Worm (Caenorhabditis elegans) whole organism, young adult: ENCODE data around the gene T27F7.12.

Source experiments
- B0019.2 ChIP-seq: fragments of 200-800 bp; sonication (Bioruptor generic); conservative IDR thresholded peaks from 2 replicates; pipeline ENCODE4 v1.3.6; 2022; ENCODE audit warnings: missing genetic modification reagents, missing genetic modification characterization, missing compliant biosample characterization
- B0261.1 ChIP-seq: sonication (generic microtip); optimal IDR thresholded peaks from 2 replicates; lab custom pipeline; 2016; ENCODE audit warnings: mild to moderate bottlenecking, missing genetic modification characterization, moderate library complexity, missing compliant biosample characterization
- D2030.7 ChIP-seq: fragments of 200-800 bp; sonication (Bioruptor generic); IDR thresholded peaks from 2 replicates; pipeline ENCODE4 v1.3.6; 2022; ENCODE audit warnings: missing genetic modification reagents, missing genetic modification characterization, missing compliant biosample characterization
- F23B12.7 ChIP-seq: sonication (generic microtip); optimal IDR thresholded peaks from 2 replicates; lab custom pipeline; 2017; ENCODE audit warnings: missing genetic modification characterization, mild to moderate bottlenecking, missing compliant biosample characterization, antibody characterized with exemption, moderate library complexity; ENCODE audit not compliant: insufficient read depth
- F33H1.4 ChIP-seq: fragments of 200-800 bp; sonication (Bioruptor generic); IDR thresholded peaks from 2 replicates; pipeline ENCODE4 v1.3.6; 2022; ENCODE audit warnings: missing genetic modification reagents, missing genetic modification characterization, missing compliant biosample characterization
- F37B4.10 ChIP-seq: fragments of 200-800 bp; sonication (Bioruptor generic); IDR thresholded peaks from 2 replicates; pipeline ENCODE4 v1.3.6; 2022; ENCODE audit warnings: missing genetic modification characterization, missing compliant biosample characterization
- F49E8.2 ChIP-seq: sonication (generic microtip); optimal IDR thresholded peaks from 3 replicates; lab custom pipeline; 2017; ENCODE audit warnings: missing genetic modification characterization, mild to moderate bottlenecking, missing compliant biosample characterization, antibody characterized with exemption, moderate library complexity; ENCODE audit not compliant: insufficient read depth
- F55B11.4 ChIP-seq: sonication (generic microtip); optimal IDR thresholded peaks from 2 replicates; lab custom pipeline; 2016; ENCODE audit warnings: missing compliant biosample characterization, missing genetic modification characterization, borderline replicate concordance; ENCODE audit not compliant: insufficient read depth
- K12H6.12 ChIP-seq: fragments of 200-800 bp; sonication (Bioruptor generic); optimal IDR thresholded peaks from 2 replicates; lab custom pipeline; 2018; ENCODE audit warnings: mild to moderate bottlenecking, missing genetic modification characterization, missing compliant biosample characterization
- T26A5.8 ChIP-seq: sonication (generic microtip); optimal IDR thresholded peaks from 2 replicates; lab custom pipeline; 2016; ENCODE audit warnings: missing genetic modification characterization, missing compliant biosample characterization
- Y53G8AR.9 ChIP-seq: fragments of 200-800 bp; sonication (Bioruptor generic); conservative IDR thresholded peaks from 2 replicates; pipeline ENCODE4 v1.3.6; 2022; ENCODE audit warnings: missing genetic modification reagents, missing genetic modification characterization, missing compliant biosample characterization
- ZK185.1 ChIP-seq: sonication (generic microtip); optimal IDR thresholded peaks from 2 replicates; lab custom pipeline; 2016; ENCODE audit warnings: mild to moderate bottlenecking, missing genetic modification characterization, missing compliant biosample characterization; ENCODE audit not compliant: poor library complexity, severe bottlenecking
- akir-1 ChIP-seq: fragments of 200-800 bp; sonication (Bioruptor generic); optimal IDR thresholded peaks from 2 replicates; lab custom pipeline; 2018; ENCODE audit warnings: mild to moderate bottlenecking, missing genetic modification characterization, moderate library complexity, missing compliant biosample characterization
- aptf-2 ChIP-seq: fragments of 200-800 bp; sonication (Bioruptor generic); conservative IDR thresholded peaks from 2 replicates; pipeline ENCODE4 v1.3.6; 2022; ENCODE audit warnings: missing genetic modification reagents, missing genetic modification characterization, missing compliant biosample characterization
- attf-3 ChIP-seq: fragments of 200-800 bp; sonication (Bioruptor generic); conservative IDR thresholded peaks from 2 replicates; pipeline ENCODE4 v1.3.6; 2022; ENCODE audit warnings: missing genetic modification reagents, missing genetic modification characterization, missing compliant biosample characterization
- attf-5 ChIP-seq: fragments of 200-800 bp; sonication (Bioruptor generic); optimal IDR thresholded peaks from 2 replicates; lab custom pipeline; 2018; ENCODE audit warnings: mild to moderate bottlenecking, missing genetic modification characterization, missing compliant biosample characterization
- ccch-3 ChIP-seq: fragments of 200-800 bp; sonication (Bioruptor generic); optimal IDR thresholded peaks from 2 replicates; lab custom pipeline; 2018; ENCODE audit warnings: mild to moderate bottlenecking, missing genetic modification characterization, missing compliant biosample characterization
- ceh-100 ChIP-seq: fragments of 200-800 bp; sonication (Bioruptor generic); IDR thresholded peaks from 2 replicates; pipeline ENCODE4 v1.3.6; 2022; ENCODE audit warnings: missing genetic modification reagents, missing genetic modification characterization, missing compliant biosample characterization
- ceh-27 ChIP-seq: fragments of 200-800 bp; sonication (Bioruptor generic); optimal IDR thresholded peaks from 2 replicates; lab custom pipeline; 2018; ENCODE audit warnings: mild to moderate bottlenecking, missing genetic modification characterization, moderate library complexity, missing compliant biosample characterization
- ceh-58 ChIP-seq: fragments of 200-800 bp; sonication (Bioruptor generic); IDR thresholded peaks from 2 replicates; pipeline ENCODE4 v1.3.6; 2022; ENCODE audit warnings: missing genetic modification characterization, missing compliant biosample characterization
- ceh-79 ChIP-seq: sonication (generic microtip); optimal IDR thresholded peaks from 2 replicates; lab custom pipeline; 2017; ENCODE audit warnings: mild to moderate bottlenecking, missing genetic modification characterization, missing compliant biosample characterization
- dox-1 ChIP-seq: fragments of 200-800 bp; sonication (Bioruptor generic); IDR thresholded peaks from 2 replicates; pipeline ENCODE4 v1.3.6; 2022; ENCODE audit warnings: missing genetic modification reagents, missing genetic modification characterization, missing compliant biosample characterization
- dpl-1 ChIP-seq: fragments of 150-350 bp; optimal IDR thresholded peaks from 2 replicates; lab custom pipeline; 2014; ENCODE audit warnings: missing biosample characterization, missing genetic modification reagents, missing genetic modification characterization
- hlh-26 ChIP-seq: fragments of 200-800 bp; sonication (Bioruptor generic); conservative IDR thresholded peaks from 2 replicates; pipeline ENCODE4 v1.3.6; 2022; ENCODE audit warnings: missing genetic modification reagents, missing genetic modification characterization, missing compliant biosample characterization
- hmg-1.2 ChIP-seq: fragments of 200-800 bp; sonication (Bioruptor generic); IDR thresholded peaks from 2 replicates; pipeline ENCODE4 v1.3.6; 2022; ENCODE audit warnings: missing genetic modification reagents, missing genetic modification characterization, missing compliant biosample characterization
- lin-35 ChIP-seq, 3 experiments: fragments of 150-350 bp in 2 of 3; sonication (generic microtip) in 1 of 3; optimal IDR thresholded peaks; 2 replicates each; lab custom pipeline; 2014 to 2018; ENCODE audit warnings: missing biosample characterization in 3 of 3, missing genetic modification characterization in 3 of 3, missing genetic modification reagents in 3 of 3
- lin-40 ChIP-seq: sonication (generic microtip); optimal IDR thresholded peaks from 2 replicates; lab custom pipeline; 2016; ENCODE audit warnings: missing genetic modification characterization, mild to moderate bottlenecking, missing compliant biosample characterization, missing genotype, missing genetic modification reagents
- lsl-1 ChIP-seq: fragments of 200-800 bp; sonication (Bioruptor generic); optimal IDR thresholded peaks from 2 replicates; lab custom pipeline; 2018; ENCODE audit warnings: mild to moderate bottlenecking, missing genetic modification characterization, moderate library complexity, missing compliant biosample characterization
- madf-3 ChIP-seq: fragments of 200-800 bp; sonication (Bioruptor generic); IDR thresholded peaks from 2 replicates; pipeline ENCODE4 v1.3.6; 2022; ENCODE audit warnings: missing genetic modification reagents, missing genetic modification characterization, missing compliant biosample characterization
- madf-6 ChIP-seq: fragments of 200-800 bp; sonication (Bioruptor generic); IDR thresholded peaks from 2 replicates; pipeline ENCODE4 v1.3.6; 2022; ENCODE audit warnings: missing genetic modification reagents, missing genetic modification characterization, missing compliant biosample characterization
- mcd-1 ChIP-seq: fragments of 200-800 bp; sonication (Bioruptor generic); IDR thresholded peaks from 2 replicates; pipeline ENCODE4 v1.3.6; 2022; ENCODE audit warnings: missing genetic modification reagents, missing genetic modification characterization, missing compliant biosample characterization
- nfya-2 ChIP-seq: fragments of 200-800 bp; sonication (Bioruptor generic); IDR thresholded peaks from 2 replicates; pipeline ENCODE4 v1.3.6; 2022; ENCODE audit warnings: missing genetic modification reagents, missing genetic modification characterization, missing compliant biosample characterization
- nhr-80 ChIP-seq: sonication (generic microtip); optimal IDR thresholded peaks from 2 replicates; lab custom pipeline; 2016; ENCODE audit warnings: missing genetic modification characterization, missing compliant biosample characterization
- nhr-90 ChIP-seq: sonication (generic microtip); optimal IDR thresholded peaks from 2 replicates; lab custom pipeline; 2016; ENCODE audit warnings: missing genotype, mild to moderate bottlenecking, missing genetic modification characterization, missing compliant biosample characterization
- pbrm-1 ChIP-seq: fragments of 200-800 bp; sonication (Bioruptor generic); IDR thresholded peaks from 2 replicates; pipeline ENCODE4 v1.3.6; 2022; ENCODE audit warnings: missing genetic modification reagents, missing genetic modification characterization, missing compliant biosample characterization
- pha-4 ChIP-seq: fragments of 150-350 bp; sonication (generic microtip); optimal IDR thresholded peaks from 2 replicates; lab custom pipeline; 2014; ENCODE audit warnings: missing biosample characterization, missing genetic modification reagents, missing genetic modification characterization
- rcor-1 ChIP-seq: fragments of 200-800 bp; sonication (Bioruptor generic); IDR thresholded peaks from 2 replicates; pipeline ENCODE4 v1.3.6; 2022; ENCODE audit warnings: missing genetic modification reagents, missing genetic modification characterization, missing compliant biosample characterization
- rec-8 ChIP-seq, 2 experiments: sonication (generic microtip); optimal IDR thresholded peaks; 2 replicates each; lab custom pipeline; 2016; ENCODE audit warnings: mild to moderate bottlenecking in 2 of 2, missing genetic modification characterization in 2 of 2, missing genetic modification reagents in 2 of 2, missing genotype in 2 of 2, missing biosample characterization in 1 of 2, missing compliant biosample characterization in 1 of 2, moderate library complexity in 1 of 2
- rpc-1 ChIP-seq, 2 experiments: fragments of 150-350 bp in 1 of 2; sonication (generic microtip) in 1 of 2; optimal IDR thresholded peaks; 2 replicates each; lab custom pipeline; 2014 to 2018; ENCODE audit warnings: missing biosample characterization in 1 of 2, missing genetic modification characterization in 1 of 2, missing genetic modification reagents in 1 of 2, missing genotype in 1 of 2
- snpc-1.3 ChIP-seq: sonication (generic microtip); optimal IDR thresholded peaks from 2 replicates; lab custom pipeline; 2017; ENCODE audit warnings: missing genetic modification characterization, mild to moderate bottlenecking, missing compliant biosample characterization, antibody characterized with exemption, moderate library complexity, missing genotype, missing genetic modification reagents; ENCODE audit not compliant: insufficient read depth
- snpc-4 ChIP-seq, 5 experiments: fragments of 150-350 bp in 1 of 5; sonication (generic microtip) in 4 of 5; optimal IDR thresholded peaks; 2 replicates each; lab custom pipeline; 2014 to 2018; ENCODE audit warnings: missing genetic modification characterization in 5 of 5, missing biosample characterization in 3 of 5, antibody characterized with exemption in 2 of 5, mild to moderate bottlenecking in 2 of 5, missing compliant biosample characterization in 2 of 5, missing genotype in 2 of 5, moderate library complexity in 2 of 5, missing genetic modification reagents in 1 of 5
- unc-130 ChIP-seq: sonication (generic microtip); optimal IDR thresholded peaks from 2 replicates; lab custom pipeline; 2016; ENCODE audit warnings: missing genetic modification reagents, missing genetic modification characterization, missing compliant biosample characterization
- unc-62 ChIP-seq: fragments of 150-350 bp; optimal IDR thresholded peaks from 2 replicates; lab custom pipeline; 2014; ENCODE audit warnings: missing biosample characterization, missing genetic modification reagents, missing genetic modification characterization

T27F7.12 gene

DNA sequence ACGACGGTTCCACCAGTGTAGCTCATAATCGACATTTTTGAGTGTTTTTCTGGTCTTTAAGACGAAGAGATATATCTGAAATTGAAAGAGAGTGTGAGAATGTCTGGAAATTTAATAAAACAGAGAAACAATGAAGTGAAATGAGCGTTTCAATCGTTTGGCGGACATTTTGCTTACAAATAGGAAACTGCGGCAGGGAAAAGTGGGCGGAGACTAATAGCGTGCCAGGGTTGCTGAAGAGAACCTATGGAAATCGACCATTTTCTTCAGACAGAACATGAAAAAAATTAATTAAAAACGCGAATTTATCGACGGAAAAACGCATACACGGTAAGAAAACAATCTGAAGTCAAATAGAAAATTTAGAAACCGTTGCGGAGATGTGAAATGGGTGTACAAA lies 34.5 kb upstream of the T27F7.12 start, which contains the start of gene pbs-3:
TSS of gene pbs-3 (minus strand) at position 75 of the 400 bp plus-strand sequence.
- TF ChIP-seq nhr-90 (tag; lab: Kevin White, UChicago): no peak
- TF ChIP-seq B0019.2 (GFP tag; lab: Robert Waterston, UW): no peak
- peak; percentile 93 for TF ChIP-seq ceh-100
- TF ChIP-seq snpc-1.3 (tag; lab: Kevin White, UChicago): peak; percentile 34
- no peak for TF ChIP-seq ccch-3
- TF ChIP-seq ZK185.1 (tag; lab: Kevin White, UChicago): no peak
- peak; percentile 31; the same call in 1 of the 2 replicates for TF ChIP-seq Y53G8AR.9 (GFP tag; lab: Robert Waterston, UW)
- TF ChIP-seq T26A5.8 (tag; lab: Kevin White, UChicago): no peak
- TF ChIP-seq lsl-1: peak; percentile 30
- TF ChIP-seq attf-5: peak; percentile 81
- peak; percentile 64 for TF ChIP-seq mcd-1
- peak; percentile 9 for TF ChIP-seq unc-130 (GFP tag; lab: Kevin White, UChicago)
- no peak for TF ChIP-seq F37B4.10 (GFP tag; lab: Robert Waterston, UW)
- TF ChIP-seq lin-40: no peak
- TF ChIP-seq akir-1 (GFP tag; lab: Kevin White, UChicago): no peak
- TF ChIP-seq pbrm-1: peak; percentile 41; the same call in 1 of the 2 replicates
- peak; percentile 25 for TF ChIP-seq ceh-27 (GFP tag; lab: Kevin White, UChicago)
- TF ChIP-seq madf-3 (GFP tag; lab: Robert Waterston, UW): no peak
- no peak for TF ChIP-seq ceh-79
- TF ChIP-seq D2030.7 (GFP tag; lab: Robert Waterston, UW): peak; percentile 61
- no peak for TF ChIP-seq F33H1.4 (GFP tag; lab: Robert Waterston, UW)
- no peak for TF ChIP-seq F55B11.4 (tag; lab: Kevin White, UChicago)
- peak; percentile 53; the same call in 1 of the 2 replicates for TF ChIP-seq dox-1 (GFP tag; lab: Robert Waterston, UW)
- peak; percentile 33; the same call in 1 of the 2 replicates for TF ChIP-seq rcor-1 (GFP tag; lab: Robert Waterston, UW)
- peak; percentile 19 for TF ChIP-seq K12H6.12 (tag; lab: Kevin White, UChicago)
- peak; percentile 85 for TF ChIP-seq F23B12.7 (tag; lab: Kevin White, UChicago)
- no peak for TF ChIP-seq unc-62 (GFP tag; lab: Kevin White, UChicago)
- no peak for TF ChIP-seq rec-8 (tag; optimal IDR thresholded peaks at IDR 0.05; lab: Kevin White, UChicago)
- peak; percentile 1 for TF ChIP-seq rpc-1 (optimal IDR thresholded peaks at IDR 0.05; lab: Kevin White, UChicago)
- TF ChIP-seq rpc-1 (tag; optimal IDR thresholded peaks at IDR 0.05; lab: Kevin White, UChicago): no peak
- no peak for TF ChIP-seq nfya-2
- TF ChIP-seq ceh-58 (GFP tag; lab: Robert Waterston, UW): no peak
- no peak for TF ChIP-seq B0261.1 (tag; lab: Kevin White, UChicago)
- TF ChIP-seq aptf-2 (GFP tag; lab: Robert Waterston, UW): 0 out of 2 replicates have a peak, but pooled peaks have one; percentile 44
- peak; percentile 13 for TF ChIP-seq pha-4 (tag; lab: Kevin White, UChicago)
- TF ChIP-seq snpc-4 (GFP tag; optimal IDR thresholded peaks at IDR 0.05; lab: Kevin White, UChicago): no peak
- TF ChIP-seq snpc-4 (tag; optimal IDR thresholded peaks at IDR 0.05; lab: Kevin White, UChicago): peak in 1 of 4 experiments; percentile 16
- TF ChIP-seq hlh-26 (GFP tag; lab: Robert Waterston, UW): no peak
- TF ChIP-seq hmg-1.2: peak; percentile 5; the same call in 1 of the 2 replicates
- peak; percentile 44 for TF ChIP-seq nhr-80 (tag; lab: Kevin White, UChicago)
- 0 out of 2 replicates have a peak, but pooled peaks have one; percentile 47 for TF ChIP-seq attf-3 (GFP tag; lab: Robert Waterston, UW)
- TF ChIP-seq madf-6 (GFP tag; lab: Robert Waterston, UW): no peak; the same call in 1 of the 2 replicates
- TF ChIP-seq dpl-1 (GFP tag; lab: Kevin White, UChicago): peak; percentile 7
- TF ChIP-seq F49E8.2 (tag; lab: Kevin White, UChicago): peak; percentile 48
- TF ChIP-seq lin-35 (GFP tag; optimal IDR thresholded peaks at IDR 0.05; lab: Kevin White, UChicago): peak in 1 of 3 experiments; percentile 27
- TF ChIP-seq, all 124 proteins: peak for 24
